Worm (Caenorhabditis elegans): ENCODE measurements around the gene F36F12.3.

ce11 chrV:2050136-2050535, 35.5 kb upstream of the F36F12.3 start, which contains the start of gene comt-4:
- TF ChIP-seq ZK546.5 (tag; optimal IDR thresholded peaks at IDR 0.05), result no peak
- no peak for TF ChIP-seq sea-2 (GFP tag; optimal IDR thresholded peaks at IDR 0.05)
- TF ChIP-seq tbx-2 (tag; optimal IDR thresholded peaks at IDR 0.05), result no peak
- no peak for TF ChIP-seq ztf-4 (tag; optimal IDR thresholded peaks at IDR 0.05)
- no peak for TF ChIP-seq nhr-12 (tag; optimal IDR thresholded peaks at IDR 0.05)
